Worm (Caenorhabditis elegans) whole organism, L3 larva: ENCODE results near the gene F56C3.10.
"Not testable (repeated sequence)": the region's sequence is repeated elsewhere in the genome, so short reads cannot be mapped to it uniquely, and the experiment has no call there.

Experiments used
- ZK546.5 ChIP-seq: sonication (generic microtip); optimal IDR thresholded peaks from 2 replicates; lab custom pipeline; 2017; ENCODE audit warnings: missing biosample characterization, missing genetic modification characterization
- aly-2 ChIP-seq: fragments of 150-350 bp; optimal IDR thresholded peaks from 2 replicates; lab custom pipeline; 2014; ENCODE audit warnings: missing biosample characterization, missing genetic modification characterization
- ama-1 ChIP-seq: fragments of 150-350 bp; optimal IDR thresholded peaks from 2 replicates; lab custom pipeline; 2018
- ceh-28 ChIP-seq: fragments of 150-350 bp; optimal IDR thresholded peaks from 2 replicates; lab custom pipeline; 2014; ENCODE audit warnings: missing biosample characterization, missing genetic modification reagents, missing genetic modification characterization
- daf-12 ChIP-seq: fragments of 150-350 bp; optimal IDR thresholded peaks from 2 replicates; lab custom pipeline; 2014; ENCODE audit warnings: missing biosample characterization, missing genetic modification reagents, missing genetic modification characterization
- egl-27 ChIP-seq: sonication (generic microtip); optimal IDR thresholded peaks from 4 replicates; lab custom pipeline; 2017; ENCODE audit warnings: missing biosample characterization, missing genetic modification reagents, missing genetic modification characterization
- egl-5 ChIP-seq: fragments of 150-350 bp; optimal IDR thresholded peaks from 2 replicates; lab custom pipeline; 2017; ENCODE audit warnings: missing biosample characterization, missing genetic modification reagents, missing genetic modification characterization, inconsistent platforms
- elt-1 ChIP-seq: fragments of 150-350 bp; optimal IDR thresholded peaks from 2 replicates; lab custom pipeline; 2014; ENCODE audit warnings: missing biosample characterization, missing genetic modification characterization
- elt-2 ChIP-seq: sonication (generic microtip); optimal IDR thresholded peaks from 2 replicates; lab custom pipeline; 2016; ENCODE audit warnings: missing genetic modification reagents, mild to moderate bottlenecking, missing genetic modification characterization, missing compliant biosample characterization
- elt-3 ChIP-seq, 3 experiments: fragments of 150-350 bp in 1 of 3; sonication (generic microtip) in 2 of 3; optimal IDR thresholded peaks; 2 replicates in 2 of 3; 4 replicates in 1 of 3; lab custom pipeline; 2014 to 2017; ENCODE audit warnings: missing biosample characterization in 3 of 3, missing genetic modification characterization in 3 of 3
- fkh-10 ChIP-seq: sonication (generic microtip); optimal IDR thresholded peaks from 2 replicates; lab custom pipeline; 2017; ENCODE audit warnings: missing biosample characterization, missing genetic modification reagents, missing genetic modification characterization
- fos-1 ChIP-seq: fragments of 150-350 bp; optimal IDR thresholded peaks from 2 replicates; lab custom pipeline; 2014; ENCODE audit warnings: missing biosample characterization, missing genetic modification characterization
- hmg-11 ChIP-seq: sonication (generic microtip); optimal IDR thresholded peaks from 2 replicates; lab custom pipeline; 2016; ENCODE audit warnings: missing genetic modification characterization, missing compliant biosample characterization
- jun-1 ChIP-seq: fragments of 150-350 bp; optimal IDR thresholded peaks from 2 replicates; lab custom pipeline; 2014; ENCODE audit warnings: missing biosample characterization, missing genetic modification reagents, missing genetic modification characterization
- lin-15B ChIP-seq: fragments of 150-350 bp; optimal IDR thresholded peaks from 2 replicates; lab custom pipeline; 2014; ENCODE audit warnings: missing biosample characterization, missing genetic modification characterization
- lsy-12 ChIP-seq: sonication (generic microtip); optimal IDR thresholded peaks from 2 replicates; lab custom pipeline; 2016; ENCODE audit warnings: mild to moderate bottlenecking, missing genetic modification characterization, missing compliant biosample characterization
- mml-1 ChIP-seq: fragments of 150-350 bp; sonication (generic microtip); optimal IDR thresholded peaks from 3 replicates; lab custom pipeline; 2014; ENCODE audit warnings: missing biosample characterization, missing genetic modification characterization
- nfya-1 ChIP-seq: sonication (generic microtip); optimal IDR thresholded peaks from 2 replicates; lab custom pipeline; 2017; ENCODE audit warnings: missing genetic modification characterization, mild to moderate bottlenecking, missing compliant biosample characterization, antibody characterized with exemption, moderate library complexity; ENCODE audit not compliant: insufficient read depth
- nhr-11 ChIP-seq: fragments of 150-350 bp; optimal IDR thresholded peaks from 2 replicates; lab custom pipeline; 2014; ENCODE audit warnings: missing biosample characterization, missing genetic modification characterization
- nhr-12 ChIP-seq: fragments of 150-350 bp; optimal IDR thresholded peaks from 2 replicates; lab custom pipeline; 2014; ENCODE audit warnings: missing biosample characterization, missing genetic modification characterization
- nhr-23 ChIP-seq: fragments of 150-350 bp; optimal IDR thresholded peaks from 2 replicates; lab custom pipeline; 2014; ENCODE audit warnings: missing biosample characterization, missing genetic modification reagents, missing genetic modification characterization
- nhr-237 ChIP-seq: fragments of 150-350 bp; optimal IDR thresholded peaks from 2 replicates; lab custom pipeline; 2014; ENCODE audit warnings: missing biosample characterization, missing genetic modification characterization
- nhr-25 ChIP-seq: sonication (generic microtip); optimal IDR thresholded peaks from 2 replicates; lab custom pipeline; 2017; ENCODE audit warnings: missing biosample characterization, missing genetic modification characterization
- nhr-28 ChIP-seq: fragments of 150-350 bp; optimal IDR thresholded peaks from 2 replicates; lab custom pipeline; 2014; ENCODE audit warnings: missing biosample characterization, missing genetic modification characterization
- nhr-43 ChIP-seq: sonication (generic microtip); optimal IDR thresholded peaks from 2 replicates; lab custom pipeline; 2016; ENCODE audit warnings: mild to moderate bottlenecking, missing genetic modification characterization, missing compliant biosample characterization; ENCODE audit not compliant: poor library complexity, severe bottlenecking
- nhr-76 ChIP-seq: fragments of 150-350 bp; sonication (generic microtip); optimal IDR thresholded peaks from 5 replicates; lab custom pipeline; 2014; ENCODE audit warnings: missing biosample characterization, missing genetic modification characterization
- nhr-77 ChIP-seq: fragments of 150-350 bp; optimal IDR thresholded peaks from 2 replicates; lab custom pipeline; 2014; ENCODE audit warnings: missing biosample characterization, missing genetic modification characterization
- pha-4 ChIP-seq: fragments of 150-350 bp; optimal IDR thresholded peaks from 2 replicates; lab custom pipeline; 2014; ENCODE audit warnings: missing biosample characterization, missing genetic modification reagents, missing genetic modification characterization
- pqm-1 ChIP-seq: fragments of 150-350 bp; optimal IDR thresholded peaks from 2 replicates; lab custom pipeline; 2017; ENCODE audit warnings: missing biosample characterization, missing genetic modification characterization, inconsistent platforms
- sea-2 ChIP-seq: fragments of 150-350 bp; sonication (generic microtip); optimal IDR thresholded peaks from 4 replicates; lab custom pipeline; 2014; ENCODE audit warnings: missing biosample characterization, missing genetic modification reagents, missing genetic modification characterization
- snpc-4 ChIP-seq: fragments of 150-350 bp; optimal IDR thresholded peaks from 2 replicates; lab custom pipeline; 2014; ENCODE audit warnings: missing biosample characterization, missing genetic modification characterization
- tbx-2 ChIP-seq: sonication (generic microtip); optimal IDR thresholded peaks from 2 replicates; lab custom pipeline; 2016; ENCODE audit warnings: mild to moderate bottlenecking, missing genetic modification characterization, missing compliant biosample characterization
- ztf-11 ChIP-seq: fragments of 150-350 bp; optimal IDR thresholded peaks from 2 replicates; lab custom pipeline; 2014; ENCODE audit warnings: missing biosample characterization, missing genetic modification characterization
- ztf-4 ChIP-seq: fragments of 150-350 bp; optimal IDR thresholded peaks from 2 replicates; lab custom pipeline; 2014; ENCODE audit warnings: missing biosample characterization, missing genetic modification characterization

The F56C3.10 gene

DNA sequence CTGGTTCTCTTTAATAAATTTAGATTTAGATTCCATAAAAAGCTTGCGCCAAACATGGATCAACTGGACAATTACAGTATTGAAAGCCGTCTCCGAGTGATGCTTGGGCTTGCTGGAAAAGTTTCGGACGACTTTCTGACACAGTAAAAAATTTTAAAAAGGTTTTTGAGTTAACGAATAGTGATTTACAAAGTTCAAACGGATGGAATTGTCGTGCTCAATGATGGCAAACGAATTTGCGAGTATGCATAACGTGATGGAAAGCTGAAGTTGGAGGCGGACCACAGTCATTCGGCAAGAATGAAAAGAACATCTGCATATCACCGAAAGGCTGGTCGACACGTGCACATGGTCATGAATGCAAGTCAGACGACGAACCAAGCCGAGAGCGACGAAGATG, 22.5 kb upstream of the F56C3.10 start, which contains the start of gene ZK402.1:
Gene ZK402.1, plus strand, starts transcription at position 301 of the 400 bp plus-strand sequence.
- TF ChIP-seq ztf-4 (tag; lab: Kevin White, UChicago); ama-1 (lab: Kevin White, UChicago); nhr-237 (tag; lab: Kevin White, UChicago): not testable (repeated sequence)

DNA sequence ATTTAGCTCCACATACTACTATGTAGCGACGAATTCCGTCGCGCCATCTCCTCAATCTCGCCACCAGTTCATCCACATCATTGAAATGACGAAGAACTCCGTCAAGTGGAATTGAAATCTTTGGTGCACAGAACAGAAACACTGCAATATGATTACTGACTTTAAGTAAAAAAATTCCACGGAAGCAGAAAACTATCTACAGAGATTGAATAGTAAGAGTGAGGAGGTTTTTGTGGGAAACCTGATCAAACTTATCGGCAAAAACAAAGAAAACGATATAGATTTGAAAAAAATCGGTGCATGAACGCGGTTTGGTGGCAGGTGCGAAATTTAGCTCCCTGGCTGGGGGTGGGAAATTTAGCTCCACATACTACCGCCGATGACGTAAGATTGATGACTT, 22.0 kb upstream of the F56C3.10 start, which contains the start of gene ZK402.2:
Gene ZK402.2, plus strand, starts transcription at position 301 of the 400 bp plus-strand sequence.
- TF ChIP-seq nhr-28 (tag; lab: Kevin White, UChicago); fkh-10 (GFP tag; lab: Kevin White, UChicago); lsy-12: not testable (repeated sequence)

DNA sequence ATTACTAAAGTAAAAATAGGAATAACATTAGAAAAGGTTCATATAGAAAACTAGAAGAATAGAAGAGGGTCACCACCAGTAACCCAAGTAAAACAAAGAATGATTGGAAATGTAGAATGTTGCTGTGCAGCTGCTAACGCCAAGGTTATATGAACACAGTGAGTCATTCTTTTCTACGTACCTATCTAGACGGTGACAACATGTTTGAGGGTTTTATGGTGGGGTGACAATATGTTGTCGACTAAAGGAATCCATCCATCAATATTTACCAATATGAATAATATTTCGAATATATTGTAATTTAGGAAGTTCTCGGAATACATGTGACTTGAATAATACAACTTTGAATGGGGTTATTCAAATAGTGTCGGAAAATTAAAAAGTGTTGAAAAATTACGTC, 19.8 kb upstream of the F56C3.10 start, which contains the start of gene ZK402.5:
Gene ZK402.5, minus strand, starts transcription at position 101 of the 400 bp plus-strand sequence.
- no peak for TF ChIP-seq mml-1
- peak; percentile 28 for TF ChIP-seq pha-4

ce11 chrX:1397516-1397915, 16.1 kb upstream of the F56C3.10 start, which contains the start of gene H39E20.1:
Gene H39E20.1 (minus strand): TSS chrX:1397616.
- TF ChIP-seq pha-4 (no peak), lin-15B (tag; lab: Kevin White, UChicago) (no peak), ceh-28 (no peak), nhr-23 (tag; lab: Kevin White, UChicago) (no peak), elt-3 (tag; optimal IDR thresholded peaks at IDR 0.05; lab: Kevin White, UChicago) (no peak), ztf-4 (tag; lab: Kevin White, UChicago) (no peak), ztf-11 (tag; lab: Kevin White, UChicago) (no peak), aly-2 (tag; lab: Kevin White, UChicago) (no peak), nhr-12 (tag; lab: Kevin White, UChicago) (no peak), fos-1 (no peak)

- TF ChIP-seq egl-27 (tag; lab: Kevin White, UChicago) (peak; percentile 32), nhr-12 (tag; lab: Kevin White, UChicago) (no peak), tbx-2 (no peak), elt-3 (tag; optimal IDR thresholded peaks at IDR 0.05; lab: Kevin White, UChicago) (peak in 1 of 3 experiments; percentile 27), elt-1 (tag; lab: Kevin White, UChicago) (no peak), pha-4 (no peak), fkh-10 (GFP tag; lab: Kevin White, UChicago) (no peak), lin-15B (tag; lab: Kevin White, UChicago) (no peak), mml-1 (no peak), aly-2 (tag; lab: Kevin White, UChicago) (no peak), sea-2 (GFP tag; lab: Kevin White, UChicago) (no peak), nhr-76 (tag; lab: Kevin White, UChicago) (no peak), nhr-237 (tag; lab: Kevin White, UChicago) (no peak), daf-12 (tag; lab: Kevin White, UChicago) (no peak), nhr-43 (tag; lab: Kevin White, UChicago) (peak; percentile 74), fos-1 (no peak), nfya-1 (tag; lab: Kevin White, UChicago) (peak; percentile 14), hmg-11 (tag; lab: Kevin White, UChicago) (no peak), egl-5 (tag; lab: Kevin White, UChicago) (peak; percentile 65), nhr-25 (tag; lab: Kevin White, UChicago) (no peak), nhr-77 (no peak), nhr-11 (tag; lab: Kevin White, UChicago) (no peak), elt-2 (no peak), ZK546.5 (tag; lab: Kevin White, UChicago) (no peak), pqm-1 (tag; lab: Kevin White, UChicago) (peak; percentile 72), jun-1 (tag; lab: Kevin White, UChicago) (peak; percentile 86), ama-1 (lab: Kevin White, UChicago) (no peak), nhr-23 (tag; lab: Kevin White, UChicago) (peak; percentile 18), snpc-4 (no peak)
- TF ChIP-seq, all 47 proteins: peak for 8
Observed at ce11 chrX:1395793-1396192, 14.3 kb upstream of the F56C3.10 start.
